Fruit fly (Drosophila melanogaster) whole organism, embryonic: ENCODE data around the gene TMEM216.
A peak's percentile ranks its signal among the peaks of the same experiment; 100 is the strongest.

ENCODE experiments used
- CG10209 ChIP-seq: fragments of 200-800 bp; sonication (Bioruptor generic); optimal IDR thresholded peaks from 3 replicates; lab custom pipeline; 2017; ENCODE audit warnings: missing biosample characterization, mild to moderate bottlenecking, missing genetic modification characterization, missing genetic modification reagents
- CG12104 ChIP-seq: fragments of 200-800 bp; sonication (Bioruptor generic); optimal IDR thresholded peaks from 3 replicates; lab custom pipeline; 2016; ENCODE audit warnings: missing biosample characterization, missing genetic modification characterization
- CG12219 ChIP-seq: fragments of 200-800 bp; sonication (Bioruptor generic); optimal IDR thresholded peaks from 3 replicates; lab custom pipeline; 2018; ENCODE audit warnings: missing biosample characterization, mild to moderate bottlenecking, missing genetic modification characterization
- CG12659 ChIP-seq: fragments of 200-800 bp; sonication (Bioruptor generic); optimal IDR thresholded peaks from 3 replicates; lab custom pipeline; 2017; ENCODE audit warnings: mild to moderate bottlenecking, missing biosample characterization, missing genetic modification reagents, missing genetic modification characterization
- CG12769 ChIP-seq: fragments of 200-800 bp; sonication (Bioruptor generic); optimal IDR thresholded peaks from 2 replicates; lab custom pipeline; 2019; ENCODE audit warnings: missing biosample characterization, mild to moderate bottlenecking, missing genetic modification characterization, moderate library complexity
- CG13894 ChIP-seq: fragments of 200-800 bp; sonication (Bioruptor generic); optimal IDR thresholded peaks from 3 replicates; lab custom pipeline; 2018; ENCODE audit warnings: missing biosample characterization, mild to moderate bottlenecking, missing genetic modification characterization, moderate library complexity
- CG14014 ChIP-seq: fragments of 200-800 bp; sonication (Bioruptor generic); IDR thresholded peaks from 2 replicates; pipeline ENCODE4 v1.3.6; 2022; ENCODE audit warnings: missing biosample characterization, missing genetic modification characterization
- CG14860 ChIP-seq: fragments of 200-800 bp; sonication (Bioruptor generic); IDR thresholded peaks from 3 replicates; pipeline ENCODE4 v1.3.6; 2022; ENCODE audit warnings: missing biosample characterization, missing genetic modification characterization; ENCODE audit not compliant: partially characterized antibody
- CG14965 ChIP-seq: fragments of 200-800 bp; sonication (Bioruptor generic); optimal IDR thresholded peaks from 2 replicates; lab custom pipeline; 2016; ENCODE audit warnings: missing biosample characterization, missing genetic modification characterization, borderline replicate concordance
- CG15696 ChIP-seq: fragments of 200-800 bp; sonication (Bioruptor generic); optimal IDR thresholded peaks from 2 replicates; lab custom pipeline; 2019; ENCODE audit warnings: missing biosample characterization, mild to moderate bottlenecking, missing genetic modification characterization, moderate library complexity
- CG16813 ChIP-seq: fragments of 200-800 bp; sonication (Bioruptor generic); IDR thresholded peaks from 3 replicates; pipeline ENCODE4 v1.3.6; 2022; ENCODE audit warnings: missing biosample characterization, missing genetic modification characterization; ENCODE audit not compliant: partially characterized antibody
- CG18599 ChIP-seq: fragments of 200-800 bp; sonication (Bioruptor generic); optimal IDR thresholded peaks from 3 replicates; lab custom pipeline; 2017; ENCODE audit warnings: missing biosample characterization, missing genetic modification characterization, mild to moderate bottlenecking, moderate library complexity, missing genetic modification reagents
- CG2129 ChIP-seq: fragments of 200-800 bp; sonication (Bioruptor generic); IDR thresholded peaks from 2 replicates; pipeline ENCODE4 v1.3.6; 2022; ENCODE audit warnings: missing biosample characterization, missing genetic modification characterization; ENCODE audit not compliant: partially characterized antibody
- CG2875 ChIP-seq: fragments of 200-800 bp; sonication (Bioruptor generic); optimal IDR thresholded peaks from 2 replicates; lab custom pipeline; 2017; ENCODE audit warnings: missing biosample characterization, mild to moderate bottlenecking, missing genetic modification characterization, missing genetic modification reagents
- CG32767 ChIP-seq: fragments of 200-800 bp; sonication (Bioruptor generic); IDR thresholded peaks from 2 replicates; pipeline ENCODE4 v1.3.6; 2022; ENCODE audit warnings: missing biosample characterization, missing genetic modification characterization
- CG3407 ChIP-seq: fragments of 200-800 bp; sonication (Bioruptor generic); optimal IDR thresholded peaks from 2 replicates; lab custom pipeline; 2018; ENCODE audit warnings: missing biosample characterization, mild to moderate bottlenecking, missing genetic modification characterization
- CG34224 ChIP-seq: fragments of 200-800 bp; sonication (Bioruptor generic); IDR thresholded peaks from 3 replicates; pipeline ENCODE4 v1.3.6; 2022; ENCODE audit warnings: missing biosample characterization, missing genetic modification characterization; ENCODE audit not compliant: partially characterized antibody
- CG4820 ChIP-seq: fragments of 200-800 bp; sonication (Bioruptor generic); optimal IDR thresholded peaks from 3 replicates; lab custom pipeline; 2016; ENCODE audit warnings: missing biosample characterization, missing genetic modification characterization
- CG6791 ChIP-seq: fragments of 200-800 bp; sonication (Bioruptor generic); IDR thresholded peaks from 3 replicates; pipeline ENCODE4 v1.3.6; 2022; ENCODE audit warnings: missing biosample characterization, missing genetic modification characterization; ENCODE audit not compliant: partially characterized antibody
- CG6813 ChIP-seq: fragments of 200-800 bp; sonication (Bioruptor generic); optimal IDR thresholded peaks from 2 replicates; lab custom pipeline; 2017; ENCODE audit warnings: missing biosample characterization, missing genetic modification characterization, mild to moderate bottlenecking, moderate library complexity, missing genetic modification reagents
- CG8944 ChIP-seq: fragments of 200-800 bp; sonication (Bioruptor generic); optimal IDR thresholded peaks from 3 replicates; lab custom pipeline; 2016; ENCODE audit warnings: missing biosample characterization, missing genetic modification characterization
- CG9437 ChIP-seq: fragments of 200-800 bp; sonication (Bioruptor generic); optimal IDR thresholded peaks from 2 replicates; lab custom pipeline; 2018; ENCODE audit warnings: missing biosample characterization, mild to moderate bottlenecking, missing genetic modification characterization
- D19A ChIP-seq: fragments of 200-800 bp; optimal IDR thresholded peaks from 3 replicates; lab custom pipeline; 2019; ENCODE audit warnings: missing biosample characterization, mild to moderate bottlenecking, missing genetic modification characterization, moderate library complexity
- Fer2 ChIP-seq: fragments of 200-800 bp; sonication (Bioruptor generic); optimal IDR thresholded peaks from 2 replicates; lab custom pipeline; 2018; ENCODE audit warnings: missing biosample characterization, mild to moderate bottlenecking, missing genetic modification characterization, moderate library complexity
- Hr3 ChIP-seq: fragments of 200-800 bp; sonication (Bioruptor generic); optimal IDR thresholded peaks from 3 replicates; lab custom pipeline; 2016; ENCODE audit warnings: missing biosample characterization, missing genetic modification characterization
- NFAT ChIP-seq: fragments of 200-800 bp; sonication (Bioruptor generic); IDR thresholded peaks from 2 replicates; pipeline ENCODE4 v1.3.6; 2022; ENCODE audit warnings: missing biosample characterization, missing genetic modification characterization
- Sin3A ChIP-seq: fragments of >200 bp; optimal IDR thresholded peaks from 2 replicates; lab custom pipeline; 2018
- TFAM ChIP-seq: fragments of 200-800 bp; sonication (Bioruptor generic); optimal IDR thresholded peaks from 2 replicates; lab custom pipeline; 2017; ENCODE audit warnings: missing biosample characterization, missing genetic modification characterization, inconsistent platforms
- Vsx1 ChIP-seq: fragments of 200-800 bp; sonication (Bioruptor generic); optimal IDR thresholded peaks from 2 replicates; lab custom pipeline; 2017; ENCODE audit warnings: missing biosample characterization, mild to moderate bottlenecking, missing genetic modification characterization, missing genetic modification reagents
- corto ChIP-seq: fragments of 200-800 bp; sonication (Bioruptor generic); optimal IDR thresholded peaks from 2 replicates; lab custom pipeline; 2016; ENCODE audit warnings: missing biosample characterization, mild to moderate bottlenecking, missing genetic modification characterization, moderate library complexity
- da ChIP-seq: fragments of 200-800 bp; sonication (Bioruptor generic); optimal IDR thresholded peaks from 2 replicates; lab custom pipeline; 2016; ENCODE audit warnings: missing biosample characterization, missing genetic modification characterization
- danr ChIP-seq: fragments of 200-800 bp; sonication (Bioruptor generic); IDR thresholded peaks from 2 replicates; pipeline ENCODE4 v1.3.6; 2022; ENCODE audit warnings: missing biosample characterization, missing genetic modification characterization
- dmrt11E ChIP-seq: fragments of 200-800 bp; sonication (Bioruptor generic); optimal IDR thresholded peaks from 3 replicates; lab custom pipeline; 2018; ENCODE audit warnings: missing biosample characterization, mild to moderate bottlenecking, missing genetic modification characterization, moderate library complexity
- fd3F ChIP-seq: fragments of 200-800 bp; sonication (Bioruptor generic); optimal IDR thresholded peaks from 2 replicates; lab custom pipeline; 2018; ENCODE audit warnings: missing biosample characterization, mild to moderate bottlenecking, missing genetic modification characterization, moderate library complexity
- gcm ChIP-seq: fragments of 200-800 bp; sonication (Bioruptor generic); optimal IDR thresholded peaks from 2 replicates; lab custom pipeline; 2019; ENCODE audit warnings: missing biosample characterization, mild to moderate bottlenecking, missing genetic modification characterization, moderate library complexity
- ham ChIP-seq: fragments of 200-800 bp; sonication (Bioruptor generic); IDR thresholded peaks from 2 replicates; pipeline ENCODE4 v1.3.6; 2022; ENCODE audit warnings: missing biosample characterization, missing genetic modification characterization
- knrl ChIP-seq: fragments of 200-800 bp; sonication (Bioruptor generic); IDR thresholded peaks from 3 replicates; pipeline ENCODE4 v1.3.6; 2022; ENCODE audit warnings: missing biosample characterization, missing genetic modification characterization; ENCODE audit not compliant: partially characterized antibody
- lab ChIP-seq: fragments of 200-800 bp; sonication (Bioruptor generic); optimal IDR thresholded peaks from 3 replicates; lab custom pipeline; 2017; ENCODE audit warnings: missing biosample characterization, missing genetic modification characterization, mild to moderate bottlenecking, moderate library complexity, missing genetic modification reagents
- oc ChIP-seq: fragments of 200-800 bp; sonication (Bioruptor generic); optimal IDR thresholded peaks from 2 replicates; lab custom pipeline; 2018; ENCODE audit warnings: missing biosample characterization, mild to moderate bottlenecking, missing genetic modification characterization, moderate library complexity
- pita ChIP-seq: fragments of 200-800 bp; sonication (Bioruptor generic); optimal IDR thresholded peaks from 2 replicates; lab custom pipeline; 2017; ENCODE audit warnings: missing biosample characterization, mild to moderate bottlenecking, missing genetic modification characterization
- salm ChIP-seq: fragments of 200-800 bp; sonication (Bioruptor generic); optimal IDR thresholded peaks from 2 replicates; lab custom pipeline; 2018; ENCODE audit warnings: missing biosample characterization, mild to moderate bottlenecking, missing genetic modification characterization
- tap ChIP-seq: fragments of 200-800 bp; optimal IDR thresholded peaks from 3 replicates; lab custom pipeline; 2019; ENCODE audit warnings: missing biosample characterization, mild to moderate bottlenecking, missing genetic modification characterization, moderate library complexity
- tgo ChIP-seq: fragments of 200-800 bp; sonication (Bioruptor generic); IDR thresholded peaks from 3 replicates; pipeline ENCODE4 v1.3.6; 2022; ENCODE audit warnings: missing biosample characterization, missing genetic modification characterization
- ttk ChIP-seq: fragments of 200-800 bp; sonication (Bioruptor generic); IDR thresholded peaks from 2 replicates; pipeline ENCODE4 v2.1.2; 2022; ENCODE audit warnings: missing biosample characterization, missing genetic modification characterization
- tx ChIP-seq: fragments of 200-800 bp; sonication (Bioruptor generic); optimal IDR thresholded peaks from 2 replicates; lab custom pipeline; 2016; ENCODE audit warnings: missing biosample characterization, missing genetic modification characterization
- vfl ChIP-seq: fragments of 200-800 bp; sonication (Bioruptor generic); optimal IDR thresholded peaks from 2 replicates; lab custom pipeline; 2016; ENCODE audit warnings: missing biosample characterization, missing genetic modification characterization
- wor ChIP-seq: fragments of 200-800 bp; sonication (Bioruptor generic); IDR thresholded peaks from 2 replicates; pipeline ENCODE4 v1.3.6; 2022; ENCODE audit warnings: missing biosample characterization, missing genetic modification characterization
- zfh1 ChIP-seq: fragments of 200-800 bp; sonication (Bioruptor generic); IDR thresholded peaks from 3 replicates; pipeline ENCODE4 v1.3.6; 2022; ENCODE audit warnings: missing biosample characterization, missing genetic modification characterization

Gene TMEM216

DNA sequence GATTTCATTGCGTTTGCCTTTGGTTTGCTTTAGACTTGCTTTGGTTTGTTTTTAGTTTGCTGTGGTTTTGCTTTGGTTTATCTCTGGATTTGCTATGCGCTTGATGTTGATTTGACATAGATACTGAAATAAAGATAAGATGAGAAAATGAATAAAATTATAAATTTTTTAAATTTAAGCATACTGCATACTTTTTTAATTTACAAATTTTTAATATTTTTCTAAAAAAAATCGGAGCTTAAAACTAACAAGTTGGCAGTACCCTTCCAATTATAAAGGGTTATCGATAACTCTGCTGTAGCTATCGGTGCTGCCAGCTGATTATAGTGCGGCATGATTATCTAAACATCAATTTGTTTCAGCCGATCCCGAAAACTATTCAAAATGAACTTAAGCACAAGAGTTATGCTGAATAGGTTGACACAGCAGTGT, 42.2 kb upstream of the TMEM216 start, which contains the start of gene mRpL19 (continued):
- TF ChIP-seq tx (GFP tag; lab: Kevin White, UChicago): no peak
- TF ChIP-seq CG13894 (tag; lab: Kevin White, UChicago): peak; percentile 43
- peak; percentile 26 for TF ChIP-seq CG2129 (GFP tag; lab: Robert Waterston, UW)
- no peak for TF ChIP-seq tgo (GFP tag; lab: Robert Waterston, UW)
- TF ChIP-seq vfl (GFP tag; lab: Kevin White, UChicago): no peak
- peak; percentile 53; the same call in 2 of the 3 replicates for TF ChIP-seq CG34224
- TF ChIP-seq CG16813 (GFP tag; lab: Robert Waterston, UW): peak; percentile 55
- TF ChIP-seq pita: no peak
- peak; percentile 64 for TF ChIP-seq D19A
- TF ChIP-seq danr (GFP tag; lab: Robert Waterston, UW): no peak
- TF ChIP-seq CG6791 (GFP tag; lab: Robert Waterston, UW): peak; percentile 62; the same call in 2 of the 3 replicates
- TF ChIP-seq salm: peak; percentile 13
- peak; percentile 71 for TF ChIP-seq CG18599
- peak; percentile 26; the same call in 1 of the 3 replicates for TF ChIP-seq knrl (GFP tag; lab: Robert Waterston, UW)
- TF ChIP-seq Vsx1: no peak
- TF ChIP-seq dmrt11E (tag; lab: Kevin White, UChicago): peak; percentile 34

DNA sequence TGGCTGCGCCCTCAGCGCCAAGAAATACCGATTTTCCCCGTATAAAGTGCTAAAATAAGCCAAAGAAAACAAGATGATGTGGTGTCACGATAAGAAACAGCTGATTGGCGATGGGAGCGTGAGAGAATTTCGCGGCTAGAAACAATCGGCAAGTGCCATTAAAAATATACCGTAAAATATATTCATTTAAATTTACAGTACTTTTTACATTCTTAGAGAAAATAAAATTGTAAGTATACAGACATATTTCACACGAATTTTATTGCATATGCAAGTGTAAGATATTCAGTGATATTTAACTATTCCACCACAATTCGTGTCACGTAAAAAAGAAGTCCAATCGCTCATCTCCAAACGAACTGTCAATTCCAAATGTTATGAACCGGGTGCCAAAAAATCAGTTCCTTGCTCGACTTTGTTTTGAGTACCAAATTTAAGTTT, 39.5 kb upstream of the TMEM216 start, which contains the start of the genes Unc50, CG11755 and CG8043:
Gene Unc50, minus strand, starts transcription at position 54 of the 441 bp plus-strand sequence.
Gene CG11755, plus strand, starts transcription at position 356 of the 441 bp plus-strand sequence.
Gene CG8043, plus strand, starts transcription at position 356 of the 441 bp plus-strand sequence.
- TF ChIP-seq corto (GFP tag; lab: Kevin White, UChicago) (peak; percentile 72), CG12769 (no peak), CG14965 (GFP tag; lab: Kevin White, UChicago) (no peak), CG15696 (tag; lab: Kevin White, UChicago) (peak; percentile 83), CG12219 (peak; percentile 35), Hr3 (GFP tag; lab: Kevin White, UChicago) (peak; percentile 78), CG32767 (GFP tag; lab: Robert Waterston, UW) (peak; percentile 32; the same call in 1 of the 2 replicates), NFAT (peak; percentile 66), CG14860 (GFP tag; lab: Robert Waterston, UW) (peak; percentile 97), Fer2 (tag; lab: Kevin White, UChicago) (peak; percentile 63), lab (GFP tag; lab: Kevin White, UChicago) (no peak), salm (no peak), zfh1 (GFP tag; lab: Robert Waterston, UW) (peak; percentile 68), CG6813 (GFP tag; lab: Kevin White, UChicago) (no peak), oc (tag; lab: Kevin White, UChicago) (peak; percentile 17), CG10209 (GFP tag; lab: Kevin White, UChicago) (peak; percentile 70), da (no peak), ham (GFP tag; lab: Robert Waterston, UW) (no peak), TFAM (GFP tag; lab: Kevin White, UChicago) (no peak), CG12659 (GFP tag; lab: Kevin White, UChicago) (peak; percentile 86), CG12104 (GFP tag; lab: Kevin White, UChicago) (peak; percentile 64), CG4820 (GFP tag; lab: Kevin White, UChicago) (peak; percentile 57), CG3407 (GFP tag; lab: Kevin White, UChicago) (peak; percentile 53), gcm (GFP tag; lab: Kevin White, UChicago) (peak; percentile 73), Sin3A (lab: Kevin White, UChicago) (peak; percentile 88), wor (GFP tag; lab: Robert Waterston, UW) (peak; percentile 54), CG14014 (peak; percentile 77), fd3F (peak; percentile 65), CG2129 (GFP tag; lab: Robert Waterston, UW) (peak; percentile 99), ttk (GFP tag; lab: Robert Waterston, UW) (peak; percentile 52; the same call in 1 of the 2 replicates), tap (tag; lab: Kevin White, UChicago) (peak; percentile 68), CG8944 (GFP tag; lab: Kevin White, UChicago) (peak; percentile 51), CG9437 (GFP tag; lab: Kevin White, UChicago) (peak; percentile 72), CG2875 (GFP tag; lab: Kevin White, UChicago) (peak; percentile 51)
